Fruit fly (Drosophila melanogaster) whole organism, embryonic: ENCODE measurements around the gene Gr64d.

ENCODE experiments used
- Aef1 ChIP-seq: fragments of 200-800 bp; sonication (Bioruptor generic); IDR thresholded peaks from 3 replicates; pipeline ENCODE4 v1.3.6; 2022; ENCODE audit warnings: missing biosample characterization, missing genetic modification characterization
- Atf-2 ChIP-seq: fragments of 200-800 bp; sonication (Bioruptor generic); optimal IDR thresholded peaks from 2 replicates; lab custom pipeline; 2016; ENCODE audit warnings: missing biosample characterization, missing genetic modification characterization
- CG1024 ChIP-seq: fragments of 200-800 bp; sonication (Bioruptor generic); IDR thresholded peaks from 2 replicates; pipeline ENCODE4 v1.3.6; 2022; ENCODE audit warnings: missing biosample characterization, missing genetic modification characterization
- CG10959 ChIP-seq: fragments of 200-800 bp; sonication (Bioruptor generic); IDR thresholded peaks from 2 replicates; pipeline ENCODE4 v1.3.6; 2022; ENCODE audit warnings: missing biosample characterization, missing genetic modification characterization
- CG11723 ChIP-seq: fragments of 200-800 bp; sonication (Bioruptor generic); optimal IDR thresholded peaks from 2 replicates; lab custom pipeline; 2017; ENCODE audit warnings: missing biosample characterization, mild to moderate bottlenecking, missing genetic modification characterization
- CG12219 ChIP-seq: fragments of 200-800 bp; sonication (Bioruptor generic); optimal IDR thresholded peaks from 3 replicates; lab custom pipeline; 2018; ENCODE audit warnings: missing biosample characterization, mild to moderate bottlenecking, missing genetic modification characterization
- CG12299 ChIP-seq: fragments of 200-800 bp; sonication (Bioruptor generic); optimal IDR thresholded peaks from 2 replicates; lab custom pipeline; 2018; ENCODE audit warnings: missing biosample characterization, mild to moderate bottlenecking, missing genetic modification characterization
- CG12391 ChIP-seq: fragments of 200-800 bp; sonication (Bioruptor generic); optimal IDR thresholded peaks from 3 replicates; lab custom pipeline; 2018; ENCODE audit warnings: missing biosample characterization, mild to moderate bottlenecking, missing genetic modification characterization, moderate library complexity
- CG17912 ChIP-seq: fragments of 200-800 bp; sonication (Bioruptor generic); optimal IDR thresholded peaks from 2 replicates; lab custom pipeline; 2018; ENCODE audit warnings: missing biosample characterization, mild to moderate bottlenecking, missing genetic modification characterization
- CG2120 ChIP-seq: fragments of 200-800 bp; sonication (Bioruptor generic); optimal IDR thresholded peaks from 3 replicates; lab custom pipeline; 2016; ENCODE audit warnings: missing biosample characterization, missing genetic modification characterization
- CG2712 ChIP-seq: fragments of 200-800 bp; optimal IDR thresholded peaks from 3 replicates; lab custom pipeline; 2019; ENCODE audit warnings: missing biosample characterization, mild to moderate bottlenecking, missing genetic modification characterization, moderate library complexity
- CG2875 ChIP-seq: fragments of 200-800 bp; sonication (Bioruptor generic); optimal IDR thresholded peaks from 2 replicates; lab custom pipeline; 2017; ENCODE audit warnings: missing biosample characterization, mild to moderate bottlenecking, missing genetic modification characterization, missing genetic modification reagents
- CG31365 ChIP-seq: fragments of 200-800 bp; sonication (Bioruptor generic); optimal IDR thresholded peaks from 2 replicates; lab custom pipeline; 2018; ENCODE audit warnings: missing biosample characterization, mild to moderate bottlenecking, missing genetic modification characterization
- CG31441 ChIP-seq: fragments of 200-800 bp; sonication (Bioruptor generic); IDR thresholded peaks from 2 replicates; pipeline ENCODE4 v1.3.6; 2022; ENCODE audit warnings: missing biosample characterization, missing genetic modification characterization
- CG32532 ChIP-seq: fragments of 200-800 bp; sonication (Bioruptor generic); IDR thresholded peaks from 2 replicates; pipeline ENCODE4 v1.3.6; 2022; ENCODE audit warnings: missing biosample characterization, missing genetic modification characterization
- CG32772 ChIP-seq: fragments of 200-800 bp; sonication (Bioruptor generic); IDR thresholded peaks from 2 replicates; pipeline ENCODE4 v1.3.6; 2022; ENCODE audit warnings: missing biosample characterization, missing genetic modification characterization
- CG34376 ChIP-seq: fragments of 200-800 bp; sonication (Bioruptor generic); optimal IDR thresholded peaks from 2 replicates; lab custom pipeline; 2018; ENCODE audit warnings: missing biosample characterization, mild to moderate bottlenecking, missing genetic modification characterization
- CG3726 ChIP-seq: fragments of 200-800 bp; sonication (Bioruptor generic); IDR thresholded peaks from 3 replicates; pipeline ENCODE4, ENCODE4 v1.3.6; 2022; ENCODE audit warnings: missing biosample characterization, missing genetic modification characterization
- CG3847 ChIP-seq: fragments of 200-800 bp; sonication (Bioruptor generic); IDR thresholded peaks from 2 replicates; pipeline ENCODE4 v1.3.6; 2022; ENCODE audit warnings: missing biosample characterization, missing genetic modification characterization
- CG8924 ChIP-seq: fragments of 200-800 bp; optimal IDR thresholded peaks from 3 replicates; lab custom pipeline; 2019; ENCODE audit warnings: missing biosample characterization, mild to moderate bottlenecking, missing genetic modification characterization, moderate library complexity
- CkIIα-i1 ChIP-seq: fragments of 200-800 bp; sonication (Bioruptor generic); IDR thresholded peaks from 2 replicates; pipeline ENCODE4 v1.3.6; 2022; ENCODE audit warnings: missing biosample characterization, missing genetic modification characterization
- Deaf1 ChIP-seq: fragments of 200-800 bp; optimal IDR thresholded peaks from 3 replicates; lab custom pipeline; 2019; ENCODE audit warnings: missing biosample characterization, mild to moderate bottlenecking, missing genetic modification characterization, moderate library complexity
- Doc3 ChIP-seq: fragments of 200-800 bp; sonication (Bioruptor generic); IDR thresholded peaks from 3 replicates; pipeline ENCODE4 v1.3.6; 2022; ENCODE audit warnings: missing biosample characterization, missing genetic modification characterization; ENCODE audit not compliant: partially characterized antibody
- Drgx ChIP-seq: fragments of 200-800 bp; sonication (Bioruptor generic); IDR thresholded peaks from 2 replicates; pipeline ENCODE4 v1.3.6; 2022; ENCODE audit warnings: missing biosample characterization, missing genetic modification characterization
- Elba2 ChIP-seq: fragments of 200-800 bp; sonication (Bioruptor generic); optimal IDR thresholded peaks from 3 replicates; lab custom pipeline; 2016; ENCODE audit warnings: missing biosample characterization, missing genetic modification characterization
- Fer1 ChIP-seq: fragments of 200-800 bp; sonication (Bioruptor generic); optimal IDR thresholded peaks from 2 replicates; lab custom pipeline; 2017; ENCODE audit warnings: missing biosample characterization, mild to moderate bottlenecking, missing genetic modification characterization
- H15 ChIP-seq: fragments of 200-800 bp; sonication (Bioruptor generic); IDR thresholded peaks from 3 replicates; pipeline ENCODE4 v1.3.6; 2022; ENCODE audit warnings: missing biosample characterization, missing genetic modification characterization
- HmgD ChIP-seq: fragments of 200-800 bp; sonication (Bioruptor generic); optimal IDR thresholded peaks from 3 replicates; lab custom pipeline; 2016; ENCODE audit warnings: missing biosample characterization, missing genetic modification characterization
- HmgZ ChIP-seq: fragments of 200-800 bp; sonication (Bioruptor generic); optimal IDR thresholded peaks from 2 replicates; lab custom pipeline; 2018; ENCODE audit warnings: missing biosample characterization, mild to moderate bottlenecking, missing genetic modification characterization
- Hmr ChIP-seq: fragments of 200-800 bp; sonication (Bioruptor generic); optimal IDR thresholded peaks from 3 replicates; lab custom pipeline; 2017; ENCODE audit warnings: mild to moderate bottlenecking, missing biosample characterization, missing genetic modification reagents, missing genetic modification characterization
- Meics ChIP-seq: fragments of 200-800 bp; sonication (Bioruptor generic); optimal IDR thresholded peaks from 2 replicates; lab custom pipeline; 2017; ENCODE audit warnings: missing biosample characterization, mild to moderate bottlenecking, missing genetic modification characterization
- Neu2 ChIP-seq: fragments of 200-800 bp; sonication (Bioruptor generic); optimal IDR thresholded peaks from 3 replicates; lab custom pipeline; 2016; ENCODE audit warnings: missing biosample characterization, missing genetic modification characterization, borderline replicate concordance
- Nf-YA ChIP-seq: fragments of 200-800 bp; sonication (Bioruptor generic); IDR thresholded peaks from 2 replicates; pipeline ENCODE4 v1.3.6; 2022; ENCODE audit warnings: missing biosample characterization, missing genetic modification characterization
- NfI ChIP-seq: fragments of 200-800 bp; sonication (Bioruptor generic); optimal IDR thresholded peaks from 3 replicates; lab custom pipeline; 2018; ENCODE audit warnings: missing biosample characterization, mild to moderate bottlenecking, missing genetic modification characterization, moderate library complexity
- Oli ChIP-seq: fragments of 200-800 bp; sonication (Bioruptor generic); optimal IDR thresholded peaks from 2 replicates; lab custom pipeline; 2018; ENCODE audit warnings: missing biosample characterization, mild to moderate bottlenecking, missing genetic modification characterization, moderate library complexity
- Rfx ChIP-seq: fragments of 200-800 bp; sonication (Bioruptor generic); IDR thresholded peaks from 2 replicates; pipeline ENCODE4 v1.3.6; 2022; ENCODE audit warnings: missing biosample characterization, missing genetic modification characterization
- Spps ChIP-seq: fragments of 200-800 bp; sonication (Bioruptor generic); optimal IDR thresholded peaks from 2 replicates; lab custom pipeline; 2018; ENCODE audit warnings: missing biosample characterization, mild to moderate bottlenecking, missing genetic modification characterization
- Sry-δ ChIP-seq: fragments of 200-800 bp; sonication (Bioruptor generic); optimal IDR thresholded peaks from 2 replicates; lab custom pipeline; 2016; ENCODE audit warnings: missing biosample characterization, missing genetic modification characterization
- bowl ChIP-seq: fragments of 200-800 bp; sonication (Bioruptor generic); IDR thresholded peaks from 2 replicates; pipeline ENCODE4 v1.3.6; 2022; ENCODE audit warnings: missing biosample characterization, missing genetic modification characterization
- btn ChIP-seq: fragments of 200-800 bp; sonication (Bioruptor generic); optimal IDR thresholded peaks from 2 replicates; lab custom pipeline; 2016; ENCODE audit warnings: missing biosample characterization, missing genetic modification characterization
- cas ChIP-seq: fragments of 200-800 bp; sonication (Bioruptor generic); IDR thresholded peaks from 2 replicates; pipeline ENCODE4 v1.3.6; 2022; ENCODE audit warnings: missing biosample characterization, missing genetic modification characterization
- crp ChIP-seq, 2 experiments: fragments of 200-800 bp; sonication (Bioruptor generic); optimal IDR thresholded peaks; 2 replicates in 1 of 2; 3 replicates in 1 of 2; lab custom pipeline; 2017; ENCODE audit warnings: missing biosample characterization in 2 of 2, missing genetic modification characterization in 2 of 2, mild to moderate bottlenecking in 1 of 2, moderate library complexity in 1 of 2
- her ChIP-seq: fragments of 200-800 bp; sonication (Bioruptor generic); optimal IDR thresholded peaks from 2 replicates; lab custom pipeline; 2016; ENCODE audit warnings: missing biosample characterization, missing genetic modification characterization
- kni ChIP-seq: fragments of 200-800 bp; sonication (Bioruptor generic); optimal IDR thresholded peaks from 3 replicates; lab custom pipeline; 2017; ENCODE audit warnings: mild to moderate bottlenecking, missing biosample characterization, missing genetic modification reagents, missing genetic modification characterization
- maf-S ChIP-seq: fragments of 200-800 bp; sonication (Bioruptor generic); optimal IDR thresholded peaks from 2 replicates; lab custom pipeline; 2016; ENCODE audit warnings: missing biosample characterization, missing genetic modification characterization
- run ChIP-seq: fragments of 200-800 bp; sonication (Bioruptor generic); optimal IDR thresholded peaks from 3 replicates; lab custom pipeline; 2018; ENCODE audit warnings: missing biosample characterization, mild to moderate bottlenecking, missing genetic modification characterization
- salm ChIP-seq: fragments of 200-800 bp; sonication (Bioruptor generic); optimal IDR thresholded peaks from 2 replicates; lab custom pipeline; 2018; ENCODE audit warnings: missing biosample characterization, mild to moderate bottlenecking, missing genetic modification characterization
- sob ChIP-seq: fragments of 200-800 bp; sonication (Bioruptor generic); IDR thresholded peaks from 2 replicates; pipeline ENCODE4 v1.3.6; 2022; ENCODE audit warnings: missing biosample characterization, missing genetic modification characterization
- tap ChIP-seq: fragments of 200-800 bp; optimal IDR thresholded peaks from 3 replicates; lab custom pipeline; 2019; ENCODE audit warnings: missing biosample characterization, mild to moderate bottlenecking, missing genetic modification characterization, moderate library complexity
- tna ChIP-seq: fragments of 200-800 bp; sonication (Bioruptor generic); IDR thresholded peaks from 2 replicates; pipeline ENCODE4 v1.3.6; 2022; ENCODE audit warnings: missing biosample characterization, missing genetic modification characterization; ENCODE audit not compliant: partially characterized antibody
- toy ChIP-seq: fragments of 200-800 bp; sonication (Bioruptor generic); IDR thresholded peaks from 2 replicates; pipeline ENCODE4 v1.3.6; 2022; ENCODE audit warnings: missing biosample characterization, missing genetic modification characterization

The Gr64d gene

DNA sequence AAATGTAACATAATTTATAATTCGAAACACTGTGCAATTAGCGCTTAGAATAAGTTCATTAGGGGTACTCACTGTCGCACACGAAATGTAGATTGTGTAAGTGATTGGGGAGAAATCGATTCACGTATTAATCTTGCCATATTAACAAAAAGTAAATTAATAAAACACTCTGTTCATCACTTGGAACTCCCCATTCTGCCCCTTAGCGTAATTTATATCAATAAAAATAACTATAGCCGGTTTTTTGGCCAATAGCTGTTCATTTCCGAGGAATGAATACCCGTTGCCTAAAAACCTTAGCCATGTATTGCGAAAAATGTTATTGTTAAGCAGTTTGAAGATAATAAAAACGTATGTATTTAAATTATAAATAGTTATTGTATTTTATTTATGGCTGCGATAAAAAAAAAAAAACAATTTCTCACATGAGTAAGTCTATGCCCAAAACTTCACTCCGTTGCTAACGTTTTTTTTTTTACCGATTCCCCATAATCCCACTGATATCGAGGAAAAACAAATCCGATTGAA lies 27.5 kb downstream of the Gr64d start, which contains the start of gene Ugt305A1 (continued):
- TF ChIP-seq Doc3 (GFP tag; lab: Robert Waterston, UW) (no peak), sob (GFP tag; lab: Robert Waterston, UW) (no peak), tna (GFP tag; lab: Robert Waterston, UW) (no peak), HmgD (GFP tag; lab: Kevin White, UChicago) (no peak), CG1024 (GFP tag; lab: Robert Waterston, UW) (no peak), CG12299 (tag; lab: Kevin White, UChicago) (no peak), Drgx (no peak), CG10959 (no peak), cas (GFP tag; lab: Robert Waterston, UW) (no peak), crp (GFP tag; optimal IDR thresholded peaks at IDR 0.05; lab: Kevin White, UChicago) (no peak), her (GFP tag; lab: Kevin White, UChicago) (no peak), Spps (tag; lab: Kevin White, UChicago) (no peak), Meics (no peak), CG12391 (tag; lab: Kevin White, UChicago) (no peak), CG3726 (GFP tag; lab: Robert Waterston, UW) (no peak), maf-S (no peak), Atf-2 (no peak), toy (no peak), CkIIα-i1 (GFP tag; lab: Robert Waterston, UW) (no peak), CG2712 (tag; lab: Kevin White, UChicago) (no peak), btn (no peak), CG17912 (GFP tag; lab: Kevin White, UChicago) (no peak), Nf-YA (GFP tag; lab: Robert Waterston, UW) (no peak), bowl (no peak), Oli (tag; lab: Kevin White, UChicago) (peak; percentile 6), NfI (GFP tag; lab: Kevin White, UChicago) (no peak), HmgZ (tag; lab: Kevin White, UChicago) (no peak), tap (tag; lab: Kevin White, UChicago) (no peak), CG31441 (GFP tag; lab: Robert Waterston, UW) (0 out of 2 replicates have a peak, but pooled peaks have one; percentile 11), salm (tag; lab: Kevin White, UChicago) (no peak), H15 (GFP tag; lab: Robert Waterston, UW) (no peak), CG11723 (no peak), CG34376 (GFP tag; lab: Kevin White, UChicago) (peak; percentile 6), CG2120 (GFP tag; lab: Kevin White, UChicago) (peak; percentile 30), kni (GFP tag; lab: Kevin White, UChicago) (no peak), CG12219 (GFP tag; lab: Kevin White, UChicago) (no peak), Rfx (no peak), Deaf1 (tag; lab: Kevin White, UChicago) (no peak), run (tag; lab: Kevin White, UChicago) (no peak), Fer1 (GFP tag; lab: Kevin White, UChicago) (no peak), Elba2 (GFP tag; lab: Kevin White, UChicago) (no peak), CG31365 (tag; lab: Kevin White, UChicago) (no peak), Hmr (GFP tag; lab: Kevin White, UChicago) (peak; percentile 22), CG3847 (GFP tag; lab: Robert Waterston, UW) (no peak), CG2875 (GFP tag; lab: Kevin White, UChicago) (no peak), CG8924 (no peak), Sry-δ (GFP tag; lab: Kevin White, UChicago) (no peak), CG32532 (GFP tag; lab: Robert Waterston, UW) (peak; percentile 39; the same call in 1 of the 2 replicates), Aef1 (GFP tag; lab: Robert Waterston, UW) (no peak), Neu2 (GFP tag; lab: Kevin White, UChicago) (no peak), CG32772 (GFP tag; lab: Robert Waterston, UW) (no peak)
